Fruit fly (Drosophila melanogaster): Measurements from ENCODE around the gene mnb.

Gene mnb

DNA sequence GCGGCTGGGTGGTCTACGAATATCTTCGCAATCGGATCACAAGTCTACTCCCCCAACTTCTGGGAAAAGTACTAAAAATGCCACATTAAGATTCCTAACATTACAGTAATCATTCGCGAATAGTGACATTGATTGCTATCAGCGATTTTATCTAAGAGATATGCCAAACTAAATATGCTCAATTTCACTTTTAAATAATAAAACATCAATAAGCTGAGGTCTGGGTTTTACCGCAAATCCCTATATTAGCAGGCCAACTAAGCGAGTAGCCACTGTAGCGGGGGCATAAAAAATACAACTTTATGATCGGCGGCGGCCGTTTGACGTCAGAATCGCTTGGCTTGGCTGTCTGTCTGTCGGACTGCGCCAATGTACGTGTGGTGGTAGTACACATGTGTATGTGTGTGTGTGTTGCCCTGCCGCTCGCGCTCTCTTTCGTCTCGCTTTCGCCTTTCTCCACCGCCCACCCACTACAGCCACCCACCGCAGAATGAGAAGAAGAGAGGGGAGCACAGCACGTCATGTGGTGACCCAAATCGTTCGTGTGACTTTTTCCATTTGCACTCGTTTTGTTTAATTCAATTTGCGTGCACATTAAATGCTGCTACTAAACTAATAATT lies 6.6 kb downstream of the mnb start (continued):
- no peak for TF ChIP-seq CG42726 (GFP tag; IDR thresholded peaks at IDR 0.05; ENCODE audit: partially characterized antibody)
- peak; percentile 85 for TF ChIP-seq Hmx (GFP tag; optimal IDR thresholded peaks at IDR 0.05)
- TF ChIP-seq CG15479 (GFP tag; optimal IDR thresholded peaks at IDR 0.05) = no peak
- peak; percentile 90 for TF ChIP-seq tap (tag; optimal IDR thresholded peaks at IDR 0.05)
- peak; percentile 88 for TF ChIP-seq CG12744 (GFP tag; optimal IDR thresholded peaks at IDR 0.05)
- peak; percentile 94 for TF ChIP-seq CG43689 (GFP tag; IDR thresholded peaks at IDR 0.05)
- TF ChIP-seq Hr39 (optimal IDR thresholded peaks at IDR 0.05) = no peak
- peak; percentile 90 for TF ChIP-seq twi (tag; optimal IDR thresholded peaks at IDR 0.05)
- peak; percentile 66 for TF ChIP-seq zen (tag; optimal IDR thresholded peaks at IDR 0.05)
- TF ChIP-seq Nf-YA (GFP tag; IDR thresholded peaks at IDR 0.05) = peak; percentile 87
- peak; percentile 84 for TF ChIP-seq corto (GFP tag; optimal IDR thresholded peaks at IDR 0.05)
- TF ChIP-seq CG6175 (GFP tag; IDR thresholded peaks at IDR 0.05) = peak; percentile 93
- peak; percentile 88 for TF ChIP-seq pb (GFP tag; optimal IDR thresholded peaks at IDR 0.05)
- TF ChIP-seq CG8290 (GFP tag; optimal IDR thresholded peaks at IDR 0.05) = peak; percentile 87
- peak; percentile 68 to 99 for TF ChIP-seq CG8290 (tag; optimal IDR thresholded peaks at IDR 0.05)
- TF ChIP-seq H2.0 (GFP tag; IDR thresholded peaks at IDR 0.05) = peak; percentile 97
- TF ChIP-seq pita (GFP tag; optimal IDR thresholded peaks at IDR 0.05) = no peak
- peak; percentile 70 for TF ChIP-seq CG33557 (GFP tag; optimal IDR thresholded peaks at IDR 0.05)
- no peak for TF ChIP-seq CG34224 (GFP tag; IDR thresholded peaks at IDR 0.05; ENCODE audit: partially characterized antibody)
- peak; percentile 95 for TF ChIP-seq CG17328 (GFP tag; IDR thresholded peaks at IDR 0.05)
- peak; percentile 95 for TF ChIP-seq Ada2b (GFP tag; IDR thresholded peaks at IDR 0.05)
- TF ChIP-seq phol (tag; optimal IDR thresholded peaks at IDR 0.05) = peak; percentile 88
- peak; percentile 79 for TF ChIP-seq emc (GFP tag; optimal IDR thresholded peaks at IDR 0.05)
- TF ChIP-seq HmgZ (tag; optimal IDR thresholded peaks at IDR 0.05) = peak; percentile 97
- TF ChIP-seq Doc3 (GFP tag; IDR thresholded peaks at IDR 0.05; ENCODE audit: partially characterized antibody) = no peak
- peak; percentile 92 for TF ChIP-seq Optix (GFP tag; IDR thresholded peaks at IDR 0.05)
- TF ChIP-seq ap (GFP tag; IDR thresholded peaks at IDR 0.05) = peak; percentile 90
- TF ChIP-seq pan (optimal IDR thresholded peaks at IDR 0.05) = no peak
- TF ChIP-seq pan (GFP tag; optimal IDR thresholded peaks at IDR 0.05 in 1 of 2, IDR thresholded peaks at IDR 0.05 in 1 of 2) = peak in 1 of 2 experiments; percentile 97
- TF ChIP-seq Sox100B (GFP tag; optimal IDR thresholded peaks at IDR 0.05) = peak; percentile 82
- peak; percentile 91 for TF ChIP-seq mirr (GFP tag; optimal IDR thresholded peaks at IDR 0.05)
- peak; percentile 94 for TF ChIP-seq jing (GFP tag; optimal IDR thresholded peaks at IDR 0.05)
- peak; percentile 91 for TF ChIP-seq CG9727 (GFP tag; optimal IDR thresholded peaks at IDR 0.05)
- TF ChIP-seq fd96Cb (tag; optimal IDR thresholded peaks at IDR 0.05) = peak; percentile 90
- TF ChIP-seq CG2678 (tag; optimal IDR thresholded peaks at IDR 0.05) = peak; percentile 96
- TF ChIP-seq lbe (GFP tag; optimal IDR thresholded peaks at IDR 0.05) = peak; percentile 95
- peak; percentile 95 for TF ChIP-seq Dek (tag; optimal IDR thresholded peaks at IDR 0.05)
- no peak for TF ChIP-seq CG6791 (GFP tag; IDR thresholded peaks at IDR 0.05; ENCODE audit: partially characterized antibody)
- no peak for TF ChIP-seq br (optimal IDR thresholded peaks at IDR 0.05)
- peak; percentile 67 for TF ChIP-seq cg (GFP tag; optimal IDR thresholded peaks at IDR 0.05)
- TF ChIP-seq Stat92E (GFP tag; optimal IDR thresholded peaks at IDR 0.05) = peak in 1 of 3 experiments; percentile 84
- peak; percentile 60 for TF ChIP-seq Sry-δ (GFP tag; optimal IDR thresholded peaks at IDR 0.05)
- TF ChIP-seq CG17568 (GFP tag; optimal IDR thresholded peaks at IDR 0.05) = peak; percentile 91
- peak; percentile 51 for TF ChIP-seq cato (GFP tag; optimal IDR thresholded peaks at IDR 0.05; ENCODE audit: borderline replicate concordance)
- peak; percentile 75 for TF ChIP-seq MTF-1 (GFP tag; optimal IDR thresholded peaks at IDR 0.05; ENCODE audit: borderline replicate concordance)
- peak; percentile 14 for TF ChIP-seq CG10565 (GFP tag; optimal IDR thresholded peaks at IDR 0.05)
- TF ChIP-seq Six4 (GFP tag; optimal IDR thresholded peaks at IDR 0.05) = peak; percentile 84
- TF ChIP-seq CG14441 (GFP tag; IDR thresholded peaks at IDR 0.05) = peak; percentile 97
- TF ChIP-seq caup (GFP tag; optimal IDR thresholded peaks at IDR 0.05; ENCODE audit: severe bottlenecking) = peak; percentile 91
- peak; percentile 96 for TF ChIP-seq schlank (tag; optimal IDR thresholded peaks at IDR 0.05)

Data from whole organism, embryonic.